Worm (Caenorhabditis elegans): ENCODE measurements around the gene lec-2.

The lec-2 gene

ce11 chrII:9974967-9975366 lies 41.0 kb downstream of the lec-2 start, which contains the start of gene aakg-5:
Gene aakg-5, minus strand, starts transcription at chrII:9975125.
- TF ChIP-seq F10B5.3 (tag; optimal IDR thresholded peaks at IDR 0.05) = no peak
- peak; percentile 48; the same call in 1 of the 2 replicates for TF ChIP-seq ceh-20 (GFP tag; IDR thresholded peaks at IDR 0.05)
- TF ChIP-seq hif-1 (tag; optimal IDR thresholded peaks at IDR 0.05) = peak in 1 of 2 experiments; percentile 33
- TF ChIP-seq nhr-6 (tag; optimal IDR thresholded peaks at IDR 0.05) = peak; percentile 80
- TF ChIP-seq nhr-41 (GFP tag; IDR thresholded peaks at IDR 0.05) = 0 out of 2 replicates have a peak, but pooled peaks have one; percentile 28
- TF ChIP-seq pqm-1 (tag; optimal IDR thresholded peaks at IDR 0.05) = peak; percentile 32
- peak; percentile 34 for TF ChIP-seq nhr-10 (tag; optimal IDR thresholded peaks at IDR 0.05)
- peak; percentile 77 for TF ChIP-seq mes-2 (tag; optimal IDR thresholded peaks at IDR 0.05; ENCODE audit: poor library complexity, severe bottlenecking)
- TF ChIP-seq dmd-6 (GFP tag; IDR thresholded peaks at IDR 0.05) = peak; percentile 91
- no peak for TF ChIP-seq jun-1 (tag; optimal IDR thresholded peaks at IDR 0.05)
- TF ChIP-seq Y75B8A.6 (GFP tag; IDR thresholded peaks at IDR 0.05) = 0 out of 2 replicates have a peak, but pooled peaks have one; percentile 41
- peak; percentile 4 for TF ChIP-seq T20F7.1 (GFP tag; optimal IDR thresholded peaks at IDR 0.05)
- TF ChIP-seq nhr-77 (tag; optimal IDR thresholded peaks at IDR 0.05) = peak; percentile 29
- peak; percentile 73 for TF ChIP-seq mep-1 (tag; optimal IDR thresholded peaks at IDR 0.05)
- peak; percentile 63 for TF ChIP-seq ctbp-1 (GFP tag; IDR thresholded peaks at IDR 0.05)
- no peak for TF ChIP-seq snpc-1.2 (GFP tag; IDR thresholded peaks at IDR 0.05)
- TF ChIP-seq Y5F2A.4 (GFP tag; optimal IDR thresholded peaks at IDR 0.05) = no peak
- TF ChIP-seq aly-2 (tag; optimal IDR thresholded peaks at IDR 0.05) = no peak
- TF ChIP-seq lin-39 (tag; optimal IDR thresholded peaks at IDR 0.05) = no peak
- peak; percentile 71 for TF ChIP-seq lin-1 (GFP tag; IDR thresholded peaks at IDR 0.05)
- peak; percentile 55 for TF ChIP-seq mxl-3 (GFP tag; optimal IDR thresholded peaks at IDR 0.05)
- no peak for TF ChIP-seq ztf-7 (tag; optimal IDR thresholded peaks at IDR 0.05)
- peak; percentile 96 for TF ChIP-seq nhr-11 (tag; optimal IDR thresholded peaks at IDR 0.05)
- peak; percentile 22 to 63 for TF ChIP-seq daf-16 (GFP tag; optimal IDR thresholded peaks at IDR 0.05)
- TF ChIP-seq daf-16 (tag; optimal IDR thresholded peaks at IDR 0.05) = peak; percentile 87
- peak; percentile 84 for TF ChIP-seq php-3 (GFP tag; IDR thresholded peaks at IDR 0.05)
- TF ChIP-seq ces-1 (GFP tag; optimal IDR thresholded peaks at IDR 0.05) = no peak
- peak; percentile 70 for TF ChIP-seq rbr-2 (tag; optimal IDR thresholded peaks at IDR 0.05)
- peak; percentile 80 for TF ChIP-seq hmg-1.1 (GFP tag; IDR thresholded peaks at IDR 0.05)
- peak; percentile 19 for TF ChIP-seq spr-1 (tag; optimal IDR thresholded peaks at IDR 0.05)
- no peak for TF ChIP-seq lin-13 (GFP tag; optimal IDR thresholded peaks at IDR 0.05)
- TF ChIP-seq mdl-1 (tag; optimal IDR thresholded peaks at IDR 0.05) = peak; percentile 5 to 79
- 0 out of 2 replicates have a peak, but pooled peaks have one; percentile 24 for TF ChIP-seq arid-1 (GFP tag; conservative IDR thresholded peaks at IDR 0.05)
- peak in 1 of 2 experiments; percentile 93 for TF ChIP-seq unc-62 (GFP tag; optimal IDR thresholded peaks at IDR 0.05 in 1 of 2)
- TF ChIP-seq unc-62 (tag; optimal IDR thresholded peaks at IDR 0.05) = no peak
- TF ChIP-seq nhr-28 (tag; optimal IDR thresholded peaks at IDR 0.05) = peak; percentile 86
- TF ChIP-seq dpl-1 (GFP tag; optimal IDR thresholded peaks at IDR 0.05) = peak; percentile 63
- TF ChIP-seq zag-1 (tag; optimal IDR thresholded peaks at IDR 0.05) = no peak
- peak; percentile 99 for TF ChIP-seq aha-1 (tag)
- no peak for TF ChIP-seq cey-2 (tag; optimal IDR thresholded peaks at IDR 0.05; ENCODE audit: borderline replicate concordance, insufficient read depth)
- TF ChIP-seq lsy-2 (tag; optimal IDR thresholded peaks at IDR 0.05) = peak; percentile 25 to 82
- peak; percentile 55 for TF ChIP-seq T26A8.4 (GFP tag; IDR thresholded peaks at IDR 0.05)
- no peak for TF ChIP-seq dmd-8 (GFP tag; IDR thresholded peaks at IDR 0.05)
- no peak for TF ChIP-seq spr-3 (GFP tag; optimal IDR thresholded peaks at IDR 0.05)
- no peak for TF ChIP-seq duxl-1 (tag; optimal IDR thresholded peaks at IDR 0.05; ENCODE audit: poor library complexity)
- TF ChIP-seq hlh-11 (tag; optimal IDR thresholded peaks at IDR 0.05) = peak; percentile 95
- peak; percentile 88 for TF ChIP-seq nhr-25 (tag; optimal IDR thresholded peaks at IDR 0.05; ENCODE audit: borderline replicate concordance, insufficient read depth)
- TF ChIP-seq pha-4 (GFP tag; IDR thresholded peaks at IDR 0.05) = peak; percentile 76
- peak; percentile 80 for TF ChIP-seq pha-4 (tag; optimal IDR thresholded peaks at IDR 0.05)
- no peak for TF ChIP-seq Y105C5A.15 (GFP tag; IDR thresholded peaks at IDR 0.05)
- TF ChIP-seq dve-1 (tag; optimal IDR thresholded peaks at IDR 0.05; ENCODE audit: insufficient read depth) = peak; percentile 93
